Worm (Caenorhabditis elegans) whole organism, young adult: ENCODE measurements around the gene nlp-16.

Experiments used
- F10E7.11 ChIP-seq: sonication (generic microtip); optimal IDR thresholded peaks from 2 replicates; lab custom pipeline; 2017; ENCODE audit warnings: mild to moderate bottlenecking, missing genetic modification characterization, moderate library complexity, missing compliant biosample characterization
- T07F8.4 ChIP-seq: sonication (generic microtip); optimal IDR thresholded peaks from 2 replicates; lab custom pipeline; 2016; ENCODE audit warnings: mild to moderate bottlenecking, missing genetic modification characterization, moderate library complexity, missing compliant biosample characterization
- T26A5.8 ChIP-seq: sonication (generic microtip); optimal IDR thresholded peaks from 2 replicates; lab custom pipeline; 2016; ENCODE audit warnings: missing genetic modification characterization, missing compliant biosample characterization
- Y56A3A.18 ChIP-seq: fragments of 200-800 bp; sonication (Bioruptor generic); IDR thresholded peaks from 2 replicates; pipeline ENCODE4 v1.3.6; 2022; ENCODE audit warnings: missing genetic modification reagents, missing genetic modification characterization, missing compliant biosample characterization
- ama-1 ChIP-seq, 3 experiments: fragments of 150-350 bp in 1 of 3; sonication (generic microtip) in 2 of 3; optimal IDR thresholded peaks; 2 replicates each; lab custom pipeline; 2014 to 2018; ENCODE audit warnings: missing biosample characterization in 2 of 3, missing genetic modification characterization in 2 of 3, missing genetic modification reagents in 2 of 3
- aptf-3 ChIP-seq: fragments of 200-800 bp; sonication (Bioruptor generic); IDR thresholded peaks from 2 replicates; pipeline ENCODE4 v1.3.6; 2022; ENCODE audit warnings: missing genetic modification characterization, missing compliant biosample characterization
- ceh-100 ChIP-seq: fragments of 200-800 bp; sonication (Bioruptor generic); IDR thresholded peaks from 2 replicates; pipeline ENCODE4 v1.3.6; 2022; ENCODE audit warnings: missing genetic modification reagents, missing genetic modification characterization, missing compliant biosample characterization
- die-1 ChIP-seq: sonication (generic microtip); optimal IDR thresholded peaks from 2 replicates; lab custom pipeline; 2016; ENCODE audit warnings: missing genotype, mild to moderate bottlenecking, missing genetic modification characterization, missing compliant biosample characterization
- egrh-3 ChIP-seq: fragments of 200-800 bp; sonication (Bioruptor generic); IDR thresholded peaks from 2 replicates; pipeline ENCODE4 v1.3.6; 2022; ENCODE audit warnings: missing genetic modification reagents, missing genetic modification characterization, missing compliant biosample characterization
- sea-2 ChIP-seq: fragments of 200-800 bp; sonication (Bioruptor generic); IDR thresholded peaks from 2 replicates; pipeline ENCODE4 v1.3.6; 2022; ENCODE audit warnings: missing genetic modification characterization, missing compliant biosample characterization
- snpc-1.3 ChIP-seq: sonication (generic microtip); optimal IDR thresholded peaks from 2 replicates; lab custom pipeline; 2017; ENCODE audit warnings: missing genetic modification characterization, mild to moderate bottlenecking, missing compliant biosample characterization, antibody characterized with exemption, moderate library complexity, missing genotype, missing genetic modification reagents; ENCODE audit not compliant: insufficient read depth
- unc-62 ChIP-seq: fragments of 150-350 bp; optimal IDR thresholded peaks from 2 replicates; lab custom pipeline; 2014; ENCODE audit warnings: missing biosample characterization, missing genetic modification reagents, missing genetic modification characterization
- ztf-6 ChIP-seq: fragments of 200-800 bp; sonication (Bioruptor generic); IDR thresholded peaks from 2 replicates; pipeline ENCODE4 v1.3.6; 2022; ENCODE audit warnings: missing genetic modification reagents, missing genetic modification characterization, missing compliant biosample characterization

DNA sequence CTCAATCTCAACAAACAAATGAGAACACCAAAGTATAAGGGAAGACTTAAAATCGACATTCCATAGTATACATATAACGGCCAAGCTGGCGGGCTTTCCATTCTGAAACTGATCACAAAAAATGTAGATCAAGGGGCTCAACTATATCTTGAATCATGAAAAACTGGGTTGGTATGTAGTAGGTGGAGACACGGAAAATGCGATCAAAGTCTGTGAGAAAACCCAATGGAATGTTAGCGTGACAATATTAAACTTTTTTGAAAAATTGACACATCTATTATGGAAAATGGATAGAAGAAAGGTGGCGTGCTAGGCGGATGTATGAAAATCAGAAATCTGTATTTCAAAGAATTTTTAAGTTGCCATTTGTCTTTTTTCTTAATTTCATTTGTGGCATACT, 3.6 kb upstream of the nlp-16 start, which contains the start of gene srv-28:
- TF ChIP-seq die-1 (tag; lab: Kevin White, UChicago) (no peak), aptf-3 (GFP tag; lab: Robert Waterston, UW) (no peak), T07F8.4 (tag; lab: Kevin White, UChicago) (no peak), sea-2 (GFP tag; lab: Robert Waterston, UW) (no peak), ceh-100 (GFP tag; lab: Robert Waterston, UW) (no peak), unc-62 (GFP tag; lab: Kevin White, UChicago) (no peak), F10E7.11 (tag; lab: Kevin White, UChicago) (no peak), Y56A3A.18 (no peak), ztf-6 (GFP tag; lab: Robert Waterston, UW) (no peak), snpc-1.3 (no peak), ama-1 (optimal IDR thresholded peaks at IDR 0.05; lab: Kevin White, UChicago) (no peak), ama-1 (GFP tag; optimal IDR thresholded peaks at IDR 0.05; lab: Kevin White, UChicago) (no peak), T26A5.8 (tag; lab: Kevin White, UChicago) (no peak), egrh-3 (GFP tag; lab: Robert Waterston, UW) (no peak)
